Worm (Caenorhabditis elegans) whole organism, midembryonic: ENCODE measurements around the gene gcy-15.
"Not testable (repeated sequence)": the region's sequence is repeated elsewhere in the genome, so short reads cannot be mapped to it uniquely, and the experiment has no call there.

Experiments
- T22C8.4 ChIP-seq: fragments of 200-800 bp; sonication (Bioruptor generic); IDR thresholded peaks from 2 replicates; pipeline ENCODE4 v1.3.6; 2022; ENCODE audit warnings: missing genetic modification characterization, missing compliant biosample characterization
- cog-1 ChIP-seq: sonication (generic microtip); optimal IDR thresholded peaks from 2 replicates; lab custom pipeline; 2016; ENCODE audit warnings: missing genetic modification characterization, missing compliant biosample characterization
- flt-1 ChIP-seq: fragments of 200-800 bp; sonication (Bioruptor generic); IDR thresholded peaks from 2 replicates; pipeline ENCODE4 v1.3.6; 2022; ENCODE audit warnings: missing genetic modification characterization, missing compliant biosample characterization
- klf-2 ChIP-seq: fragments of 200-800 bp; sonication (Bioruptor generic); conservative IDR thresholded peaks from 2 replicates; pipeline ENCODE4 v1.3.6; 2022; ENCODE audit warnings: missing genetic modification reagents, missing genetic modification characterization, missing compliant biosample characterization
- med-1 ChIP-seq: sonication (generic microtip); optimal IDR thresholded peaks from 2 replicates; lab custom pipeline; 2017; ENCODE audit warnings: missing genetic modification characterization, mild to moderate bottlenecking, missing compliant biosample characterization, antibody characterized with exemption, missing genetic modification reagents; ENCODE audit not compliant: insufficient read depth
- ref-1 ChIP-seq: fragments of 200-800 bp; sonication (Bioruptor generic); conservative IDR thresholded peaks from 2 replicates; pipeline ENCODE4 v1.3.6; 2022; ENCODE audit warnings: missing genetic modification reagents, missing genetic modification characterization, missing compliant biosample characterization
- tab-1 ChIP-seq: fragments of 200-800 bp; sonication (Bioruptor generic); IDR thresholded peaks from 2 replicates; pipeline ENCODE4 v1.3.6; 2022; ENCODE audit warnings: missing genetic modification characterization, missing compliant biosample characterization
- ztf-23 ChIP-seq: fragments of 200-800 bp; sonication (Bioruptor generic); IDR thresholded peaks from 2 replicates; pipeline ENCODE4 v1.3.6; 2022; ENCODE audit warnings: missing genetic modification reagents, missing genetic modification characterization, missing compliant biosample characterization
- ztf-29 ChIP-seq: fragments of 200-800 bp; sonication (Bioruptor generic); IDR thresholded peaks from 2 replicates; pipeline ENCODE4 v1.3.6; 2022; ENCODE audit warnings: missing genetic modification reagents, missing genetic modification characterization, missing compliant biosample characterization

The gcy-15 gene

ce11 chrII:3203415-3203814, 6.5 kb upstream of the gcy-15 start, which contains the start of gene sri-50:
sri-50 (plus strand) TSS chrII:3203715.
- TF ChIP-seq ztf-29 (GFP tag; lab: Robert Waterston, UW) (no peak), T22C8.4 (no peak), cog-1 (tag; lab: Kevin White, UChicago) (no peak), tab-1 (GFP tag; lab: Robert Waterston, UW) (no peak)

ce11 chrII:3202519-3202918, 5.7 kb upstream of the gcy-15 start, which contains the start of gene sri-53:
sri-53 (minus strand) TSS chrII:3202619.
- TF ChIP-seq med-1, result no peak
- TF ChIP-seq T22C8.4, result no peak
- no peak for TF ChIP-seq ref-1
- no peak for TF ChIP-seq ztf-23 (GFP tag; lab: Robert Waterston, UW)
- no peak for TF ChIP-seq klf-2
- TF ChIP-seq cog-1 (tag; lab: Kevin White, UChicago), result no peak
- no peak for TF ChIP-seq flt-1 (GFP tag; lab: Robert Waterston, UW)
- TF ChIP-seq tab-1 (GFP tag; lab: Robert Waterston, UW), result no peak
- TF ChIP-seq ztf-29 (GFP tag; lab: Robert Waterston, UW), result no peak

- TF ChIP-seq klf-2; ztf-29 (GFP tag; lab: Robert Waterston, UW); T22C8.4: not testable (repeated sequence)
These were observed 4.4 kb upstream of the gcy-15 start, which contains the start of gene sri-48 for ce11 chrII:3201242-3201641. sri-48 (minus strand) TSS chrII:3201342.

ce11 chrII:3198998-3199397, 2.1 kb upstream of the gcy-15 start, which contains the start of gene sri-51:
sri-51 (minus strand) TSS chrII:3199098.
- no peak for TF ChIP-seq ztf-29 (GFP tag; lab: Robert Waterston, UW)
- TF ChIP-seq flt-1 (GFP tag; lab: Robert Waterston, UW), result no peak
- no peak for TF ChIP-seq klf-2
- no peak for TF ChIP-seq cog-1 (tag; lab: Kevin White, UChicago)
- no peak for TF ChIP-seq ztf-23 (GFP tag; lab: Robert Waterston, UW)
- TF ChIP-seq T22C8.4, result no peak
- no peak for TF ChIP-seq med-1
- no peak for TF ChIP-seq ref-1
- no peak for TF ChIP-seq tab-1 (GFP tag; lab: Robert Waterston, UW)

ce11 chrII:3195739-3196138, 1.1 kb downstream of the gcy-15 start:
- TF ChIP-seq ztf-23 (GFP tag; lab: Robert Waterston, UW) (no peak), flt-1 (GFP tag; lab: Robert Waterston, UW) (no peak), T22C8.4 (no peak), med-1 (no peak), ref-1 (no peak), klf-2 (no peak), ztf-29 (GFP tag; lab: Robert Waterston, UW) (no peak), tab-1 (GFP tag; lab: Robert Waterston, UW) (no peak), cog-1 (tag; lab: Kevin White, UChicago) (no peak)

- not testable (repeated sequence) for TF ChIP-seq flt-1 (GFP tag; lab: Robert Waterston, UW); ztf-23 (GFP tag; lab: Robert Waterston, UW); med-1
These were observed 5.3 kb downstream of the gcy-15 start, which contains the start of gene Y27F2A.9 for ce11 chrII:3191544-3191943. Y27F2A.9 (minus strand) TSS chrII:3191644.

ce11 chrII:3189038-3189437, 7.8 kb downstream of the gcy-15 start, which contains the start of gene Y27F2A.11:
Y27F2A.11 (plus strand) TSS chrII:3189338.
- not testable (repeated sequence) for TF ChIP-seq ztf-23, ztf-29, tab-1 (GFP tag; lab: Robert Waterston, UW)

ce11 chrII:3185848-3186247, 11.0 kb downstream of the gcy-15 start:
- TF ChIP-seq tab-1 (GFP tag; lab: Robert Waterston, UW) (no peak), ztf-29 (GFP tag; lab: Robert Waterston, UW) (no peak), ref-1 (no peak), med-1 (no peak), klf-2 (no peak), ztf-23 (GFP tag; lab: Robert Waterston, UW) (no peak)

ce11 chrII:3184858-3185257, 12.0 kb downstream of the gcy-15 start, which contains the start of gene sri-78:
sri-78 (plus strand) TSS chrII:3185158.
- TF ChIP-seq med-1; ztf-23 (GFP tag; lab: Robert Waterston, UW); T22C8.4: not testable (repeated sequence)

- TF ChIP-seq ztf-23 (GFP tag; lab: Robert Waterston, UW); tab-1 (GFP tag; lab: Robert Waterston, UW); med-1: not testable (repeated sequence)
These were observed 13.5 kb downstream of the gcy-15 start, which contains the start of the genes Y27F2A.6 and Y27F2A.8 for ce11 chrII:3183300-3183840. Y27F2A.6 (minus strand) TSS chrII:3183400. Y27F2A.8 (plus strand) TSS chrII:3183790.

- TF ChIP-seq flt-1 (GFP tag; lab: Robert Waterston, UW); ztf-23 (GFP tag; lab: Robert Waterston, UW); klf-2: not testable (repeated sequence)
These were observed 19.2 kb downstream of the gcy-15 start, which contains the start of gene sri-40 for ce11 chrII:3177663-3178062. sri-40 (plus strand) TSS chrII:3177963.
